Worm (Caenorhabditis elegans) whole organism, mixed stage, embryonic: ENCODE measurements around the gene npr-2.
A peak's percentile ranks its signal among the peaks of the same experiment; 100 is the strongest.

ENCODE experiments used
- M03D4.4 ChIP-seq: sonication (generic microtip); optimal IDR thresholded peaks from 2 replicates; lab custom pipeline; 2017; ENCODE audit warnings: mild to moderate bottlenecking, missing genetic modification characterization, missing compliant biosample characterization
- bed-3 ChIP-seq: fragments of 200-800 bp; sonication (Bioruptor generic); optimal IDR thresholded peaks from 3 replicates; lab custom pipeline; 2018; ENCODE audit warnings: mild to moderate bottlenecking, missing genetic modification characterization, moderate library complexity, missing compliant biosample characterization
- blmp-1 ChIP-seq: fragments of 150-350 bp; optimal IDR thresholded peaks from 2 replicates; lab custom pipeline; 2014; ENCODE audit warnings: missing biosample characterization, missing genetic modification characterization
- ceh-39 ChIP-seq: fragments of 150-350 bp; optimal IDR thresholded peaks from 2 replicates; lab custom pipeline; 2014; ENCODE audit warnings: missing biosample characterization, missing genetic modification characterization
- ceh-43 ChIP-seq: fragments of 200-800 bp; sonication (Bioruptor generic); optimal IDR thresholded peaks from 2 replicates; lab custom pipeline; 2018; ENCODE audit warnings: mild to moderate bottlenecking, missing genetic modification characterization, moderate library complexity, missing compliant biosample characterization
- ceh-83 ChIP-seq: fragments of 200-800 bp; sonication (Bioruptor generic); optimal IDR thresholded peaks from 2 replicates; lab custom pipeline; 2018; ENCODE audit warnings: mild to moderate bottlenecking, missing genetic modification characterization, missing compliant biosample characterization
- ces-1 ChIP-seq: fragments of 150-350 bp; optimal IDR thresholded peaks from 2 replicates; lab custom pipeline; 2014; ENCODE audit warnings: missing biosample characterization, missing genetic modification reagents, missing genetic modification characterization
- cnd-1 ChIP-seq: fragments of 200-800 bp; sonication (Bioruptor generic); optimal IDR thresholded peaks from 2 replicates; lab custom pipeline; 2018; ENCODE audit warnings: mild to moderate bottlenecking, missing genetic modification characterization, missing compliant biosample characterization
- drap-1 ChIP-seq: fragments of 200-800 bp; sonication (Bioruptor generic); optimal IDR thresholded peaks from 3 replicates; lab custom pipeline; 2018; ENCODE audit warnings: mild to moderate bottlenecking, missing genetic modification characterization, missing compliant biosample characterization
- elt-1 ChIP-seq: sonication (generic microtip); optimal IDR thresholded peaks from 2 replicates; lab custom pipeline; 2017; ENCODE audit warnings: missing genetic modification characterization, mild to moderate bottlenecking, missing compliant biosample characterization, antibody characterized with exemption, moderate library complexity, borderline replicate concordance; ENCODE audit not compliant: insufficient read depth
- elt-3 ChIP-seq: fragments of 150-350 bp; optimal IDR thresholded peaks from 2 replicates; lab custom pipeline; 2014; ENCODE audit warnings: missing biosample characterization, missing genetic modification characterization
- flh-1 ChIP-seq: fragments of 200-800 bp; sonication (Bioruptor generic); optimal IDR thresholded peaks from 2 replicates; lab custom pipeline; 2018; ENCODE audit warnings: mild to moderate bottlenecking, missing genetic modification characterization, moderate library complexity, missing compliant biosample characterization
- hlh-1 ChIP-seq: fragments of 150-350 bp; optimal IDR thresholded peaks from 2 replicates; lab custom pipeline; 2014; ENCODE audit warnings: missing biosample characterization, missing genetic modification reagents, missing genetic modification characterization
- lin-13 ChIP-seq: fragments of 150-350 bp; optimal IDR thresholded peaks from 2 replicates; lab custom pipeline; 2014; ENCODE audit warnings: missing biosample characterization, missing genetic modification characterization
- mab-5 ChIP-seq: fragments of 150-350 bp; optimal IDR thresholded peaks from 2 replicates; lab custom pipeline; 2014; ENCODE audit warnings: missing biosample characterization, missing genetic modification characterization
- mep-1 ChIP-seq: fragments of 150-350 bp; optimal IDR thresholded peaks from 2 replicates; lab custom pipeline; 2017; ENCODE audit warnings: missing biosample characterization, missing genetic modification reagents, missing genetic modification characterization, inconsistent platforms
- mls-2 ChIP-seq: sonication (generic microtip); optimal IDR thresholded peaks from 2 replicates; lab custom pipeline; 2016; ENCODE audit warnings: mild to moderate bottlenecking, missing genetic modification characterization, moderate library complexity, missing compliant biosample characterization
- nhr-12 ChIP-seq: fragments of 150-350 bp; optimal IDR thresholded peaks from 2 replicates; lab custom pipeline; 2014; ENCODE audit warnings: missing biosample characterization, missing genetic modification characterization
- nhr-237 ChIP-seq: fragments of 150-350 bp; optimal IDR thresholded peaks from 2 replicates; lab custom pipeline; 2014; ENCODE audit warnings: missing biosample characterization, missing genetic modification characterization
- nhr-76 ChIP-seq: sonication (generic microtip); optimal IDR thresholded peaks from 2 replicates; lab custom pipeline; 2017; ENCODE audit warnings: missing biosample characterization, missing genetic modification characterization
- pha-4 ChIP-seq: fragments of 150-350 bp; optimal IDR thresholded peaks from 2 replicates; lab custom pipeline; 2018; ENCODE audit warnings: missing biosample characterization, missing genetic modification reagents, missing genetic modification characterization
- sem-2 ChIP-seq: fragments of 200-800 bp; sonication (Bioruptor generic); optimal IDR thresholded peaks from 2 replicates; lab custom pipeline; 2018; ENCODE audit warnings: mild to moderate bottlenecking, missing genetic modification characterization, missing compliant biosample characterization
- snpc-4 ChIP-seq: fragments of 150-350 bp; optimal IDR thresholded peaks from 2 replicates; lab custom pipeline; 2014; ENCODE audit warnings: missing biosample characterization, missing genetic modification characterization
- sptf-1 ChIP-seq: sonication (generic microtip); optimal IDR thresholded peaks from 2 replicates; lab custom pipeline; 2017; ENCODE audit warnings: mild to moderate bottlenecking, missing genetic modification characterization, moderate library complexity, missing compliant biosample characterization
- tbx-8 ChIP-seq: fragments of 200-800 bp; sonication (Bioruptor generic); optimal IDR thresholded peaks from 2 replicates; lab custom pipeline; 2018; ENCODE audit warnings: mild to moderate bottlenecking, missing genetic modification characterization, moderate library complexity, missing compliant biosample characterization
- unc-120 ChIP-seq: sonication (generic microtip); optimal IDR thresholded peaks from 2 replicates; lab custom pipeline; 2017; ENCODE audit warnings: missing genetic modification characterization, missing compliant biosample characterization; ENCODE audit not compliant: poor library complexity, severe bottlenecking
- unc-39 ChIP-seq: fragments of 150-350 bp; optimal IDR thresholded peaks from 2 replicates; lab custom pipeline; 2014; ENCODE audit warnings: missing biosample characterization, missing genetic modification characterization
- unc-62 ChIP-seq: fragments of 150-350 bp; optimal IDR thresholded peaks from 2 replicates; lab custom pipeline; 2014; ENCODE audit warnings: missing biosample characterization, missing genetic modification reagents, missing genetic modification characterization
- zip-8 ChIP-seq: fragments of 150-350 bp; optimal IDR thresholded peaks from 2 replicates; lab custom pipeline; 2014; ENCODE audit warnings: missing biosample characterization, missing genetic modification characterization
- ztf-11 ChIP-seq: fragments of 150-350 bp; optimal IDR thresholded peaks from 2 replicates; lab custom pipeline; 2014; ENCODE audit warnings: missing biosample characterization, missing genetic modification characterization

Gene npr-2

ce11 chrIV:9530768-9531167 is 49.2 kb downstream of the npr-2 start:
- no peak for TF ChIP-seq ceh-39
- no peak for TF ChIP-seq pha-4 (tag; lab: Kevin White, UChicago)
- TF ChIP-seq elt-3, result no peak
- no peak for TF ChIP-seq mep-1 (tag; lab: Kevin White, UChicago)
- no peak for TF ChIP-seq hlh-1 (tag; lab: Kevin White, UChicago)
- no peak for TF ChIP-seq tbx-8
- TF ChIP-seq sptf-1 (tag; lab: Kevin White, UChicago), result no peak
- no peak for TF ChIP-seq ces-1 (GFP tag; lab: Kevin White, UChicago)
- TF ChIP-seq lin-13 (tag; lab: Kevin White, UChicago), result no peak
- TF ChIP-seq mab-5 (tag; lab: Kevin White, UChicago), result no peak
- TF ChIP-seq sem-2, result no peak
- no peak for TF ChIP-seq nhr-12 (tag; lab: Kevin White, UChicago)
- no peak for TF ChIP-seq flh-1 (GFP tag; lab: Kevin White, UChicago)
- TF ChIP-seq unc-62 (GFP tag; lab: Kevin White, UChicago), result no peak
- TF ChIP-seq blmp-1 (tag; lab: Kevin White, UChicago), result no peak
- no peak for TF ChIP-seq cnd-1 (tag; lab: Kevin White, UChicago)
- TF ChIP-seq, all 35 proteins: peak for 0

DNA sequence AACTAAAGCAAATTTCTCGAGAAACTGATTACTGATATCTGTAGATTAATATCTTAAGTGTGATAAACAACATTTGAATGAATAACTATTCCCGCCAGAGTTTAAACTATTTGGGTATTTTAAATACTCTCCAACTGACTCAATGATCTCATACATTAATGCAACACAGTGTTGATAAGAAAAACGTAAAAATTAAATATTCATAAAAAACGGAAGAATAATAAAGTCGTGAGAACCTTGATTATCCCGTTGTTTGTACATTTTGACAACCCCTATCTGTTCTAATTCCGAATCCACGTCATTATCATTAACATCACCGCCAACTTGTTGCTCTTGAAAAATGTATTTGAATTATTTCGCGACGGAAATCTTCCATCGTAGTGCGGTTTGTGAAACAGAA is 50.3 kb downstream of the npr-2 start, which contains the start of gene elo-7:
TSS of gene elo-7 (plus strand) at position 301 of the 400 bp plus-strand sequence.
- no peak for TF ChIP-seq ztf-11 (tag; lab: Kevin White, UChicago)
- no peak for TF ChIP-seq ceh-83 (GFP tag; lab: Kevin White, UChicago)
- TF ChIP-seq unc-39, result no peak
- TF ChIP-seq snpc-4 (tag; lab: Kevin White, UChicago), result no peak
- no peak for TF ChIP-seq unc-120 (tag; lab: Kevin White, UChicago)
- no peak for TF ChIP-seq ces-1 (GFP tag; lab: Kevin White, UChicago)
- TF ChIP-seq pha-4 (tag; lab: Kevin White, UChicago), result no peak
- no peak for TF ChIP-seq zip-8
- TF ChIP-seq mep-1 (tag; lab: Kevin White, UChicago), result no peak
- TF ChIP-seq M03D4.4 (tag; lab: Kevin White, UChicago), result no peak
- no peak for TF ChIP-seq drap-1 (GFP tag; lab: Kevin White, UChicago)
- TF ChIP-seq nhr-12 (tag; lab: Kevin White, UChicago), result no peak
- no peak for TF ChIP-seq ceh-43 (GFP tag; lab: Kevin White, UChicago)
- TF ChIP-seq sptf-1 (tag; lab: Kevin White, UChicago), result no peak
- TF ChIP-seq nhr-237 (tag; lab: Kevin White, UChicago), result no peak
- TF ChIP-seq ceh-39, result no peak
- TF ChIP-seq cnd-1 (tag; lab: Kevin White, UChicago), result no peak
- TF ChIP-seq hlh-1 (tag; lab: Kevin White, UChicago), result no peak

DNA sequence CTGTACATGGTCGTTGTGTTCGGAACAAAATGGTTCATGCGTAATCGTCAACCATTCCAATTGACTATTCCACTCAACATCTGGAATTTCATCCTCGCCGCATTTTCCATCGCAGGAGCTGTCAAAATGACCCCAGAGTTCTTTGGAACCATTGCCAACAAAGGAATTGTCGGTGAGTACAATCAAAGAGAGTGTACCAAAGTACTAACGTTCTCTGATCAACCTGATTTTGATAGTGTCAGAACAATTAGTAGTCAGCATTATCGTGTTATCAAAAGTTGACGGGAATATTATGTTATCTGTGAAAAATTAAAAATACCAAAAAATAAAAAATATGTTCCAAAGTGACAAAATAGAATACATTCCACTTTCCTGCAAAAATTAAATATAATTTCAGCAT is 52.9 kb downstream of the npr-2 start:
- TF ChIP-seq ceh-83 (GFP tag; lab: Kevin White, UChicago) (no peak), bed-3 (GFP tag; lab: Kevin White, UChicago) (no peak), mls-2 (no peak), cnd-1 (tag; lab: Kevin White, UChicago) (no peak), ces-1 (GFP tag; lab: Kevin White, UChicago) (no peak), nhr-237 (tag; lab: Kevin White, UChicago) (no peak), snpc-4 (tag; lab: Kevin White, UChicago) (no peak), ztf-11 (tag; lab: Kevin White, UChicago) (no peak), drap-1 (GFP tag; lab: Kevin White, UChicago) (no peak), elt-1 (tag; lab: Kevin White, UChicago) (no peak), unc-39 (no peak), nhr-76 (tag; lab: Kevin White, UChicago) (no peak), ceh-43 (GFP tag; lab: Kevin White, UChicago) (no peak), tbx-8 (no peak)

- TF ChIP-seq flh-1 (GFP tag; lab: Kevin White, UChicago), result no peak
- peak; percentile 10 for TF ChIP-seq hlh-1 (tag; lab: Kevin White, UChicago)
- TF ChIP-seq, all 35 proteins: peak for 1
Measured at ce11 chrIV:9525682-9526416, 54.1 kb downstream of the npr-2 start, which contains the start of gene elo-1. Gene elo-1, plus strand, starts transcription at chrIV:9526366.
